Worm (Caenorhabditis elegans) whole organism, mixed stage, embryonic: ENCODE results near the gene djr-1.2.

Experiments
- M03D4.4 ChIP-seq: sonication (generic microtip); optimal IDR thresholded peaks from 2 replicates; lab custom pipeline; 2017; ENCODE audit warnings: mild to moderate bottlenecking, missing genetic modification characterization, missing compliant biosample characterization
- bed-3 ChIP-seq: fragments of 200-800 bp; sonication (Bioruptor generic); optimal IDR thresholded peaks from 3 replicates; lab custom pipeline; 2018; ENCODE audit warnings: mild to moderate bottlenecking, missing genetic modification characterization, moderate library complexity, missing compliant biosample characterization
- blmp-1 ChIP-seq: fragments of 150-350 bp; optimal IDR thresholded peaks from 2 replicates; lab custom pipeline; 2014; ENCODE audit warnings: missing biosample characterization, missing genetic modification characterization
- ceh-39 ChIP-seq: fragments of 150-350 bp; optimal IDR thresholded peaks from 2 replicates; lab custom pipeline; 2014; ENCODE audit warnings: missing biosample characterization, missing genetic modification characterization
- ceh-43 ChIP-seq: fragments of 200-800 bp; sonication (Bioruptor generic); optimal IDR thresholded peaks from 2 replicates; lab custom pipeline; 2018; ENCODE audit warnings: mild to moderate bottlenecking, missing genetic modification characterization, moderate library complexity, missing compliant biosample characterization
- ces-1 ChIP-seq: fragments of 150-350 bp; optimal IDR thresholded peaks from 2 replicates; lab custom pipeline; 2014; ENCODE audit warnings: missing biosample characterization, missing genetic modification reagents, missing genetic modification characterization
- cnd-1 ChIP-seq: fragments of 200-800 bp; sonication (Bioruptor generic); optimal IDR thresholded peaks from 2 replicates; lab custom pipeline; 2018; ENCODE audit warnings: mild to moderate bottlenecking, missing genetic modification characterization, missing compliant biosample characterization
- drap-1 ChIP-seq: fragments of 200-800 bp; sonication (Bioruptor generic); optimal IDR thresholded peaks from 3 replicates; lab custom pipeline; 2018; ENCODE audit warnings: mild to moderate bottlenecking, missing genetic modification characterization, missing compliant biosample characterization
- elt-1 ChIP-seq: sonication (generic microtip); optimal IDR thresholded peaks from 2 replicates; lab custom pipeline; 2017; ENCODE audit warnings: missing genetic modification characterization, mild to moderate bottlenecking, missing compliant biosample characterization, antibody characterized with exemption, moderate library complexity, borderline replicate concordance; ENCODE audit not compliant: insufficient read depth
- elt-3 ChIP-seq: fragments of 150-350 bp; optimal IDR thresholded peaks from 2 replicates; lab custom pipeline; 2014; ENCODE audit warnings: missing biosample characterization, missing genetic modification characterization
- flh-1 ChIP-seq: fragments of 200-800 bp; sonication (Bioruptor generic); optimal IDR thresholded peaks from 2 replicates; lab custom pipeline; 2018; ENCODE audit warnings: mild to moderate bottlenecking, missing genetic modification characterization, moderate library complexity, missing compliant biosample characterization
- ham-2 ChIP-seq: fragments of 200-800 bp; sonication (Bioruptor generic); optimal IDR thresholded peaks from 2 replicates; lab custom pipeline; 2018; ENCODE audit warnings: mild to moderate bottlenecking, missing genetic modification characterization, missing compliant biosample characterization
- hlh-1 ChIP-seq: fragments of 150-350 bp; optimal IDR thresholded peaks from 2 replicates; lab custom pipeline; 2014; ENCODE audit warnings: missing biosample characterization, missing genetic modification reagents, missing genetic modification characterization
- lin-13 ChIP-seq: fragments of 150-350 bp; optimal IDR thresholded peaks from 2 replicates; lab custom pipeline; 2014; ENCODE audit warnings: missing biosample characterization, missing genetic modification characterization
- lin-32 ChIP-seq: fragments of 200-800 bp; sonication (Bioruptor generic); optimal IDR thresholded peaks from 2 replicates; lab custom pipeline; 2018; ENCODE audit warnings: mild to moderate bottlenecking, missing genetic modification characterization, missing compliant biosample characterization
- lsy-2 ChIP-seq: fragments of 150-350 bp; optimal IDR thresholded peaks from 2 replicates; lab custom pipeline; 2014; ENCODE audit warnings: missing biosample characterization, missing genetic modification characterization
- mab-5 ChIP-seq: fragments of 150-350 bp; optimal IDR thresholded peaks from 2 replicates; lab custom pipeline; 2014; ENCODE audit warnings: missing biosample characterization, missing genetic modification characterization
- mls-2 ChIP-seq: sonication (generic microtip); optimal IDR thresholded peaks from 2 replicates; lab custom pipeline; 2016; ENCODE audit warnings: mild to moderate bottlenecking, missing genetic modification characterization, moderate library complexity, missing compliant biosample characterization
- nhr-12 ChIP-seq: fragments of 150-350 bp; optimal IDR thresholded peaks from 2 replicates; lab custom pipeline; 2014; ENCODE audit warnings: missing biosample characterization, missing genetic modification characterization
- nhr-2 ChIP-seq: fragments of 150-350 bp; optimal IDR thresholded peaks from 2 replicates; lab custom pipeline; 2014; ENCODE audit warnings: missing biosample characterization, missing genetic modification characterization
- nhr-28 ChIP-seq: fragments of 150-350 bp; optimal IDR thresholded peaks from 2 replicates; lab custom pipeline; 2014; ENCODE audit warnings: missing biosample characterization, missing genetic modification characterization
- pha-4 ChIP-seq: fragments of 150-350 bp; optimal IDR thresholded peaks from 2 replicates; lab custom pipeline; 2018; ENCODE audit warnings: missing biosample characterization, missing genetic modification reagents, missing genetic modification characterization
- snpc-4 ChIP-seq: fragments of 150-350 bp; optimal IDR thresholded peaks from 2 replicates; lab custom pipeline; 2014; ENCODE audit warnings: missing biosample characterization, missing genetic modification characterization
- tbx-8 ChIP-seq: fragments of 200-800 bp; sonication (Bioruptor generic); optimal IDR thresholded peaks from 2 replicates; lab custom pipeline; 2018; ENCODE audit warnings: mild to moderate bottlenecking, missing genetic modification characterization, moderate library complexity, missing compliant biosample characterization
- unc-120 ChIP-seq: sonication (generic microtip); optimal IDR thresholded peaks from 2 replicates; lab custom pipeline; 2017; ENCODE audit warnings: missing genetic modification characterization, missing compliant biosample characterization; ENCODE audit not compliant: poor library complexity, severe bottlenecking
- unc-39 ChIP-seq: fragments of 150-350 bp; optimal IDR thresholded peaks from 2 replicates; lab custom pipeline; 2014; ENCODE audit warnings: missing biosample characterization, missing genetic modification characterization
- unc-62 ChIP-seq: fragments of 150-350 bp; optimal IDR thresholded peaks from 2 replicates; lab custom pipeline; 2014; ENCODE audit warnings: missing biosample characterization, missing genetic modification reagents, missing genetic modification characterization
- zip-8 ChIP-seq: fragments of 150-350 bp; optimal IDR thresholded peaks from 2 replicates; lab custom pipeline; 2014; ENCODE audit warnings: missing biosample characterization, missing genetic modification characterization
- ztf-11 ChIP-seq: fragments of 150-350 bp; optimal IDR thresholded peaks from 2 replicates; lab custom pipeline; 2014; ENCODE audit warnings: missing biosample characterization, missing genetic modification characterization

The djr-1.2 gene

ce11 chrV:4035811-4036210 lies 19.1 kb downstream of the djr-1.2 start, which contains the start of gene C49G7.13:
Gene C49G7.13, plus strand, starts transcription at chrV:4036111.
- TF ChIP-seq zip-8, result no peak
- no peak for TF ChIP-seq M03D4.4 (tag; lab: Kevin White, UChicago)
- no peak for TF ChIP-seq ham-2 (GFP tag; lab: Kevin White, UChicago)
- no peak for TF ChIP-seq nhr-12 (tag; lab: Kevin White, UChicago)

- TF ChIP-seq nhr-2 (tag; lab: Kevin White, UChicago) (no peak), flh-1 (GFP tag; lab: Kevin White, UChicago) (no peak), pha-4 (tag; lab: Kevin White, UChicago) (no peak), lsy-2 (tag; lab: Kevin White, UChicago) (no peak), snpc-4 (tag; lab: Kevin White, UChicago) (no peak), hlh-1 (tag; lab: Kevin White, UChicago) (no peak)
These were observed 20.6 kb downstream of the djr-1.2 start, which contains the start of gene C49G7.7 for ce11 chrV:4034303-4034702. Gene C49G7.7, plus strand, starts transcription at chrV:4034476.

ce11 chrV:4031319-4031718 lies 23.6 kb downstream of the djr-1.2 start, which contains the start of gene cyp-35A4:
Gene cyp-35A4, plus strand, starts transcription at chrV:4031619.
- no peak for TF ChIP-seq ces-1 (GFP tag; lab: Kevin White, UChicago)
- TF ChIP-seq ceh-43 (GFP tag; lab: Kevin White, UChicago), result no peak
- no peak for TF ChIP-seq flh-1 (GFP tag; lab: Kevin White, UChicago)
- TF ChIP-seq lin-13 (tag; lab: Kevin White, UChicago), result no peak
- no peak for TF ChIP-seq tbx-8 (GFP tag; lab: Kevin White, UChicago)
- TF ChIP-seq snpc-4 (tag; lab: Kevin White, UChicago), result no peak
- no peak for TF ChIP-seq unc-62 (GFP tag; lab: Kevin White, UChicago)
- TF ChIP-seq nhr-28 (tag; lab: Kevin White, UChicago), result no peak
- no peak for TF ChIP-seq nhr-12 (tag; lab: Kevin White, UChicago)
- TF ChIP-seq ztf-11 (tag; lab: Kevin White, UChicago), result no peak
- TF ChIP-seq mls-2 (tag; lab: Kevin White, UChicago), result no peak
- no peak for TF ChIP-seq elt-3

ce11 chrV:4029627-4030026 lies 25.3 kb downstream of the djr-1.2 start:
- TF ChIP-seq ces-1 (GFP tag; lab: Kevin White, UChicago) (no peak), flh-1 (GFP tag; lab: Kevin White, UChicago) (no peak), M03D4.4 (tag; lab: Kevin White, UChicago) (no peak), elt-1 (no peak), ceh-39 (no peak), unc-120 (no peak), snpc-4 (tag; lab: Kevin White, UChicago) (no peak), nhr-28 (tag; lab: Kevin White, UChicago) (no peak), bed-3 (GFP tag; lab: Kevin White, UChicago) (no peak), blmp-1 (tag; lab: Kevin White, UChicago) (no peak), drap-1 (GFP tag; lab: Kevin White, UChicago) (no peak), mab-5 (tag; lab: Kevin White, UChicago) (no peak)
- TF ChIP-seq, all 35 proteins: peak for 0

ce11 chrV:4024777-4025176 lies 30.1 kb downstream of the djr-1.2 start, which contains the start of gene K09D9.1:
Gene K09D9.1, plus strand, starts transcription at chrV:4025047.
- TF ChIP-seq ceh-43 (GFP tag; lab: Kevin White, UChicago), result no peak
- no peak for TF ChIP-seq lsy-2 (tag; lab: Kevin White, UChicago)
- no peak for TF ChIP-seq mab-5 (tag; lab: Kevin White, UChicago)
- no peak for TF ChIP-seq cnd-1 (tag; lab: Kevin White, UChicago)
- no peak for TF ChIP-seq lin-32 (GFP tag; lab: Kevin White, UChicago)
- TF ChIP-seq nhr-2 (tag; lab: Kevin White, UChicago), result no peak
- no peak for TF ChIP-seq unc-39 (tag; lab: Kevin White, UChicago)
- no peak for TF ChIP-seq flh-1 (GFP tag; lab: Kevin White, UChicago)
- no peak for TF ChIP-seq hlh-1 (tag; lab: Kevin White, UChicago)
- TF ChIP-seq ces-1 (GFP tag; lab: Kevin White, UChicago), result no peak
- TF ChIP-seq bed-3 (GFP tag; lab: Kevin White, UChicago), result no peak
- no peak for TF ChIP-seq nhr-12 (tag; lab: Kevin White, UChicago)
- TF ChIP-seq snpc-4 (tag; lab: Kevin White, UChicago), result no peak
